Worm (Caenorhabditis elegans): ENCODE data around the gene smc-6.
A peak's percentile ranks its signal among the peaks of the same experiment; 100 is the strongest.

The smc-6 gene

ce11 chrII:11542958-11543357, 35.6 kb upstream of the smc-6 start:
- TF ChIP-seq ztf-4 (tag; optimal IDR thresholded peaks at IDR 0.05) (no peak), nhr-67 (tag; optimal IDR thresholded peaks at IDR 0.05) (no peak), unc-62 (GFP tag; optimal IDR thresholded peaks at IDR 0.05) (no peak)

DNA sequence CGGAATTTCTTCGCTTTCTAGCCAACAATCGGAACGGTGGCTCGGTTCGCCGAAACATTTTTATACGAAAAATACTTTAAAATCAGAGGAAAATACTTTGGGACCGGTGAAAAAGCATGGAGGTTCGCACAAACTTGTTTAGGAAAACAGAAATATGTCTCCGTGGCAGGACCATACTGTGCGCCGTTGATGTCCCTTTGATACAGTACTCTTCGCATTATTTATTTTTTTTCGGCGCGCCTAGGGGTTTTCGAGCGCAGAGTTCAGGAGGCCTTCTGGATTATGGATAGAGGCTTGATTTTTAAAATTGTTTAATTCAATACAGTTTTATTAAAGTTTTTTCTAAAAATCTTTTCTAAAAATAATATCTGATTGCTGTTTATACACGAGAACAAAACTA, 33.8 kb upstream of the smc-6 start, which contains the start of gene F54D5.9:
Gene F54D5.9, minus strand, starts transcription at position 115 of the 400 bp plus-strand sequence.
- TF ChIP-seq nhr-11 (tag; optimal IDR thresholded peaks at IDR 0.05) (no peak), ceh-9 (tag; optimal IDR thresholded peaks at IDR 0.05) (no peak), pqm-1 (tag; optimal IDR thresholded peaks at IDR 0.05) (no peak), eor-1 (tag; optimal IDR thresholded peaks at IDR 0.05) (no peak), unc-62 (GFP tag; optimal IDR thresholded peaks at IDR 0.05) (no peak), ama-1 (optimal IDR thresholded peaks at IDR 0.05) (peak; percentile 3), ZK546.5 (tag; optimal IDR thresholded peaks at IDR 0.05) (no peak)

- peak; percentile 71 for TF ChIP-seq lin-39 (tag; optimal IDR thresholded peaks at IDR 0.05)
- TF ChIP-seq fkh-2 (tag; optimal IDR thresholded peaks at IDR 0.05), result peak; percentile 75
- no peak for TF ChIP-seq unc-39 (tag; optimal IDR thresholded peaks at IDR 0.05)
- TF ChIP-seq ceh-82 (tag; optimal IDR thresholded peaks at IDR 0.05), result peak; percentile 71
- TF ChIP-seq nhr-77 (tag; optimal IDR thresholded peaks at IDR 0.05), result peak; percentile 61
- TF ChIP-seq nhr-23 (tag; optimal IDR thresholded peaks at IDR 0.05), result peak; percentile 98
- TF ChIP-seq ztf-11 (tag; optimal IDR thresholded peaks at IDR 0.05), result no peak
- TF ChIP-seq unc-62 (GFP tag; optimal IDR thresholded peaks at IDR 0.05), result no peak
- TF ChIP-seq ceh-9 (tag; optimal IDR thresholded peaks at IDR 0.05), result no peak
- peak; percentile 92 for TF ChIP-seq lin-15B (tag; optimal IDR thresholded peaks at IDR 0.05)
- TF ChIP-seq egl-27 (tag; optimal IDR thresholded peaks at IDR 0.05), result peak; percentile 91
- TF ChIP-seq nhr-12 (tag; optimal IDR thresholded peaks at IDR 0.05), result no peak
- no peak for TF ChIP-seq nhr-237 (tag; optimal IDR thresholded peaks at IDR 0.05)
- TF ChIP-seq R02D3.7 (tag; optimal IDR thresholded peaks at IDR 0.05), result peak; percentile 69
- TF ChIP-seq ZK546.5 (tag; optimal IDR thresholded peaks at IDR 0.05), result peak; percentile 19
- peak; percentile 87 for TF ChIP-seq ama-1 (optimal IDR thresholded peaks at IDR 0.05)
- no peak for TF ChIP-seq aly-2 (tag; optimal IDR thresholded peaks at IDR 0.05)
- TF ChIP-seq ceh-28 (tag; optimal IDR thresholded peaks at IDR 0.05), result peak; percentile 81
- peak; percentile 55 for TF ChIP-seq fos-1 (tag; optimal IDR thresholded peaks at IDR 0.05)
- TF ChIP-seq snpc-4 (tag; optimal IDR thresholded peaks at IDR 0.05), result peak; percentile 73
- peak; percentile 47 for TF ChIP-seq elt-1 (tag; optimal IDR thresholded peaks at IDR 0.05)
- TF ChIP-seq pha-4 (tag; optimal IDR thresholded peaks at IDR 0.05), result peak; percentile 96
- TF ChIP-seq elt-3 (tag; optimal IDR thresholded peaks at IDR 0.05), result no peak
- peak; percentile 49 for TF ChIP-seq nhr-11 (tag; optimal IDR thresholded peaks at IDR 0.05)
- TF ChIP-seq sea-2 (GFP tag; optimal IDR thresholded peaks at IDR 0.05), result no peak
- TF ChIP-seq hmg-11 (tag; optimal IDR thresholded peaks at IDR 0.05), result peak; percentile 94
- peak; percentile 88 for TF ChIP-seq jun-1 (tag; optimal IDR thresholded peaks at IDR 0.05)
- TF ChIP-seq mdl-1 (tag; optimal IDR thresholded peaks at IDR 0.05), result peak; percentile 54
- peak; percentile 45 for TF ChIP-seq nhr-76 (tag; optimal IDR thresholded peaks at IDR 0.05)
- TF ChIP-seq eor-1 (tag; optimal IDR thresholded peaks at IDR 0.05), result peak in 1 of 2 experiments; percentile 84
- peak; percentile 30 for TF ChIP-seq ceh-16 (tag; optimal IDR thresholded peaks at IDR 0.05)
- TF ChIP-seq tbx-2 (tag; optimal IDR thresholded peaks at IDR 0.05), result peak; percentile 84
- TF ChIP-seq zag-1 (tag; optimal IDR thresholded peaks at IDR 0.05), result no peak
- no peak for TF ChIP-seq nhr-28 (tag; optimal IDR thresholded peaks at IDR 0.05)
- TF ChIP-seq mml-1 (tag; optimal IDR thresholded peaks at IDR 0.05), result no peak
- peak; percentile 93 for TF ChIP-seq nfya-1 (tag; optimal IDR thresholded peaks at IDR 0.05; ENCODE audit: insufficient read depth)
- TF ChIP-seq elt-2 (tag; optimal IDR thresholded peaks at IDR 0.05), result peak; percentile 83
- TF ChIP-seq daf-12 (tag; optimal IDR thresholded peaks at IDR 0.05), result no peak
- TF ChIP-seq egl-5 (tag; optimal IDR thresholded peaks at IDR 0.05), result no peak
- TF ChIP-seq pqm-1 (tag; optimal IDR thresholded peaks at IDR 0.05), result peak; percentile 79
- peak; percentile 68 for TF ChIP-seq skn-1 (tag; optimal IDR thresholded peaks at IDR 0.05)
- TF ChIP-seq nhr-43 (tag; optimal IDR thresholded peaks at IDR 0.05; ENCODE audit: poor library complexity, severe bottlenecking), result peak; percentile 94
- peak; percentile 91 for TF ChIP-seq nhr-25 (tag; optimal IDR thresholded peaks at IDR 0.05)
- no peak for TF ChIP-seq nhr-67 (tag; optimal IDR thresholded peaks at IDR 0.05)
- TF ChIP-seq lsy-12 (tag; optimal IDR thresholded peaks at IDR 0.05), result peak; percentile 98
- TF ChIP-seq ztf-4 (tag; optimal IDR thresholded peaks at IDR 0.05), result peak; percentile 72
- TF ChIP-seq fkh-10 (GFP tag; optimal IDR thresholded peaks at IDR 0.05), result peak; percentile 85
Measured at ce11 chrII:11545299-11545951, 33.1 kb upstream of the smc-6 start, which contains the start of gene dnj-13. Gene dnj-13, plus strand, starts transcription at chrII:11545701.

All from whole organism, L3 larva.